Worm (Caenorhabditis elegans) whole organism, young adult: ENCODE results near the gene Y37E11AL.3.

Source experiments
- B0261.1 ChIP-seq: sonication (generic microtip); optimal IDR thresholded peaks from 2 replicates; lab custom pipeline; 2016; ENCODE audit warnings: mild to moderate bottlenecking, missing genetic modification characterization, moderate library complexity, missing compliant biosample characterization
- F37B4.10 ChIP-seq: fragments of 200-800 bp; sonication (Bioruptor generic); IDR thresholded peaks from 2 replicates; pipeline ENCODE4 v1.3.6; 2022; ENCODE audit warnings: missing genetic modification characterization, missing compliant biosample characterization
- F55B11.4 ChIP-seq: sonication (generic microtip); optimal IDR thresholded peaks from 2 replicates; lab custom pipeline; 2016; ENCODE audit warnings: missing compliant biosample characterization, missing genetic modification characterization, borderline replicate concordance; ENCODE audit not compliant: insufficient read depth
- K11D2.4 ChIP-seq: fragments of 200-800 bp; sonication (Bioruptor generic); IDR thresholded peaks from 2 replicates; pipeline ENCODE4 v1.3.6; 2022; ENCODE audit warnings: missing genetic modification reagents, missing genetic modification characterization, missing compliant biosample characterization
- Y95B8A.8 ChIP-seq: fragments of 200-800 bp; sonication (Bioruptor generic); IDR thresholded peaks from 2 replicates; pipeline ENCODE4 v1.3.6; 2022; ENCODE audit warnings: missing genetic modification reagents, missing genetic modification characterization, missing compliant biosample characterization
- atf-7 ChIP-seq: sonication (generic microtip); optimal IDR thresholded peaks from 2 replicates; lab custom pipeline; 2017; ENCODE audit warnings: mild to moderate bottlenecking, missing genetic modification characterization, missing compliant biosample characterization
- attf-5 ChIP-seq: fragments of 200-800 bp; sonication (Bioruptor generic); optimal IDR thresholded peaks from 2 replicates; lab custom pipeline; 2018; ENCODE audit warnings: mild to moderate bottlenecking, missing genetic modification characterization, missing compliant biosample characterization
- attf-6 ChIP-seq: fragments of 200-800 bp; sonication (Bioruptor generic); IDR thresholded peaks from 2 replicates; pipeline ENCODE4 v1.3.6; 2022; ENCODE audit warnings: missing genetic modification reagents, missing genetic modification characterization, missing compliant biosample characterization
- bed-1 ChIP-seq: fragments of 200-800 bp; sonication (Bioruptor generic); IDR thresholded peaks from 2 replicates; pipeline ENCODE4 v1.3.6; 2022; ENCODE audit warnings: missing genetic modification reagents, missing genetic modification characterization, missing compliant biosample characterization
- bed-2 ChIP-seq: fragments of 200-800 bp; sonication (Bioruptor generic); IDR thresholded peaks from 2 replicates; pipeline ENCODE4 v1.3.6; 2022; ENCODE audit warnings: missing genetic modification reagents, missing genetic modification characterization, missing compliant biosample characterization
- cebp-1 ChIP-seq, 2 experiments: fragments of 200-800 bp in 1 of 2; sonication (Bioruptor generic) in 1 of 2; sonication (generic microtip) in 1 of 2; IDR thresholded peaks in 1 of 2; optimal IDR thresholded peaks in 1 of 2; 2 replicates each; pipeline versions ENCODE4 v1.3.6 to Lab custom; 2017 to 2022; ENCODE audit warnings: missing compliant biosample characterization in 2 of 2, missing genetic modification characterization in 2 of 2, mild to moderate bottlenecking in 1 of 2, missing genetic modification reagents in 1 of 2, moderate library complexity in 1 of 2
- cebp-2 ChIP-seq: fragments of 200-800 bp; sonication (Bioruptor generic); IDR thresholded peaks from 2 replicates; pipeline ENCODE4 v1.3.6; 2022; ENCODE audit warnings: missing genetic modification characterization, missing compliant biosample characterization
- ceh-58 ChIP-seq: fragments of 200-800 bp; sonication (Bioruptor generic); IDR thresholded peaks from 2 replicates; pipeline ENCODE4 v1.3.6; 2022; ENCODE audit warnings: missing genetic modification characterization, missing compliant biosample characterization
- chd-7 ChIP-seq: sonication (generic microtip); optimal IDR thresholded peaks from 2 replicates; lab custom pipeline; 2016; ENCODE audit warnings: mild to moderate bottlenecking, missing genetic modification characterization, moderate library complexity, missing compliant biosample characterization
- dox-1 ChIP-seq: fragments of 200-800 bp; sonication (Bioruptor generic); IDR thresholded peaks from 2 replicates; pipeline ENCODE4 v1.3.6; 2022; ENCODE audit warnings: missing genetic modification reagents, missing genetic modification characterization, missing compliant biosample characterization
- dpl-1 ChIP-seq: fragments of 150-350 bp; optimal IDR thresholded peaks from 2 replicates; lab custom pipeline; 2014; ENCODE audit warnings: missing biosample characterization, missing genetic modification reagents, missing genetic modification characterization
- efl-1 ChIP-seq: fragments of 150-350 bp; optimal IDR thresholded peaks from 2 replicates; lab custom pipeline; 2014; ENCODE audit warnings: missing biosample characterization, missing genetic modification reagents, missing genetic modification characterization
- egl-18 ChIP-seq: fragments of 200-800 bp; sonication (Bioruptor generic); IDR thresholded peaks from 2 replicates; pipeline ENCODE4 v1.3.6; 2022; ENCODE audit warnings: missing genetic modification reagents, missing genetic modification characterization, missing compliant biosample characterization
- egl-44 ChIP-seq: fragments of 200-800 bp; sonication (Bioruptor generic); IDR thresholded peaks from 2 replicates; pipeline ENCODE4 v1.3.6; 2022; ENCODE audit warnings: missing genetic modification reagents, missing genetic modification characterization, missing compliant biosample characterization
- egrh-3 ChIP-seq: fragments of 200-800 bp; sonication (Bioruptor generic); IDR thresholded peaks from 2 replicates; pipeline ENCODE4 v1.3.6; 2022; ENCODE audit warnings: missing genetic modification reagents, missing genetic modification characterization, missing compliant biosample characterization
- ets-4 ChIP-seq: fragments of 200-800 bp; sonication (Bioruptor generic); optimal IDR thresholded peaks from 2 replicates; lab custom pipeline; 2018; ENCODE audit warnings: mild to moderate bottlenecking, missing genetic modification characterization, missing compliant biosample characterization
- hsf-1 ChIP-seq: fragments of 200-800 bp; sonication (Bioruptor generic); IDR thresholded peaks from 2 replicates; pipeline ENCODE4 v1.3.6; 2022; ENCODE audit warnings: missing genetic modification reagents, missing genetic modification characterization, missing compliant biosample characterization
- lag-1 ChIP-seq: fragments of 200-800 bp; sonication (Bioruptor generic); IDR thresholded peaks from 2 replicates; pipeline ENCODE4 v1.3.6; 2022; ENCODE audit warnings: missing genetic modification reagents, missing genetic modification characterization, missing compliant biosample characterization
- lin-35 ChIP-seq, 3 experiments: fragments of 150-350 bp in 2 of 3; sonication (generic microtip) in 1 of 3; optimal IDR thresholded peaks; 2 replicates each; lab custom pipeline; 2014 to 2018; ENCODE audit warnings: missing biosample characterization in 3 of 3, missing genetic modification characterization in 3 of 3, missing genetic modification reagents in 3 of 3
- lin-54 ChIP-seq: fragments of 200-800 bp; sonication (Bioruptor generic); optimal IDR thresholded peaks from 2 replicates; lab custom pipeline; 2018; ENCODE audit warnings: mild to moderate bottlenecking, missing genetic modification characterization, missing compliant biosample characterization
- lsl-1 ChIP-seq: fragments of 200-800 bp; sonication (Bioruptor generic); optimal IDR thresholded peaks from 2 replicates; lab custom pipeline; 2018; ENCODE audit warnings: mild to moderate bottlenecking, missing genetic modification characterization, moderate library complexity, missing compliant biosample characterization
- mcd-1 ChIP-seq: fragments of 200-800 bp; sonication (Bioruptor generic); IDR thresholded peaks from 2 replicates; pipeline ENCODE4 v1.3.6; 2022; ENCODE audit warnings: missing genetic modification reagents, missing genetic modification characterization, missing compliant biosample characterization
- mes-4 ChIP-seq: sonication (generic microtip); optimal IDR thresholded peaks from 2 replicates; lab custom pipeline; 2016; ENCODE audit warnings: missing genotype, missing genetic modification characterization, missing compliant biosample characterization
- nhr-27 ChIP-seq: fragments of 200-800 bp; sonication (Bioruptor generic); optimal IDR thresholded peaks from 2 replicates; lab custom pipeline; 2018; ENCODE audit warnings: mild to moderate bottlenecking, missing genetic modification characterization, moderate library complexity, missing compliant biosample characterization
- rcor-1 ChIP-seq: fragments of 200-800 bp; sonication (Bioruptor generic); IDR thresholded peaks from 2 replicates; pipeline ENCODE4 v1.3.6; 2022; ENCODE audit warnings: missing genetic modification reagents, missing genetic modification characterization, missing compliant biosample characterization
- snpc-1.3 ChIP-seq: sonication (generic microtip); optimal IDR thresholded peaks from 2 replicates; lab custom pipeline; 2017; ENCODE audit warnings: missing genetic modification characterization, mild to moderate bottlenecking, missing compliant biosample characterization, antibody characterized with exemption, moderate library complexity, missing genotype, missing genetic modification reagents; ENCODE audit not compliant: insufficient read depth
- snpc-3.4 ChIP-seq: sonication (generic microtip); optimal IDR thresholded peaks from 2 replicates; lab custom pipeline; 2017; ENCODE audit warnings: missing genetic modification characterization, mild to moderate bottlenecking, missing compliant biosample characterization, antibody characterized with exemption, moderate library complexity, missing genotype, missing genetic modification reagents
- snpc-4 ChIP-seq, 5 experiments: fragments of 150-350 bp in 1 of 5; sonication (generic microtip) in 4 of 5; optimal IDR thresholded peaks; 2 replicates each; lab custom pipeline; 2014 to 2018; ENCODE audit warnings: missing genetic modification characterization in 5 of 5, missing biosample characterization in 3 of 5, antibody characterized with exemption in 2 of 5, mild to moderate bottlenecking in 2 of 5, missing compliant biosample characterization in 2 of 5, missing genotype in 2 of 5, moderate library complexity in 2 of 5, missing genetic modification reagents in 1 of 5
- sptf-2 ChIP-seq: fragments of 200-800 bp; sonication (Bioruptor generic); optimal IDR thresholded peaks from 2 replicates; lab custom pipeline; 2018; ENCODE audit warnings: mild to moderate bottlenecking, missing genetic modification characterization, missing compliant biosample characterization
- tbp1 ChIP-seq: fragments of 200-800 bp; sonication (Bioruptor generic); optimal IDR thresholded peaks from 2 replicates; lab custom pipeline; 2018; ENCODE audit warnings: mild to moderate bottlenecking, missing genetic modification characterization, missing compliant biosample characterization
- unc-62 ChIP-seq: fragments of 150-350 bp; optimal IDR thresholded peaks from 2 replicates; lab custom pipeline; 2014; ENCODE audit warnings: missing biosample characterization, missing genetic modification reagents, missing genetic modification characterization
- zfh-2 ChIP-seq: fragments of 200-800 bp; sonication (Bioruptor generic); conservative IDR thresholded peaks from 2 replicates; pipeline ENCODE4 v1.3.6; 2022; ENCODE audit warnings: missing genetic modification reagents, missing genetic modification characterization, missing compliant biosample characterization
- ztf-26 ChIP-seq: sonication (generic microtip); optimal IDR thresholded peaks from 2 replicates; lab custom pipeline; 2017; ENCODE audit warnings: missing genetic modification characterization, missing compliant biosample characterization

The Y37E11AL.3 gene

ce11 chrIV:3694638-3695037 lies at the start of gene Y37E11AL.3, which contains the start of gene taf-6.2:
Gene Y37E11AL.3, plus strand, starts transcription at chrIV:3694935.
Gene taf-6.2, minus strand, starts transcription at chrIV:3694733.
- TF ChIP-seq attf-5 (GFP tag; lab: Kevin White, UChicago) (peak; percentile 1), lin-35 (GFP tag; optimal IDR thresholded peaks at IDR 0.05; lab: Kevin White, UChicago) (peak in 1 of 3 experiments; percentile 63), lin-54 (GFP tag; lab: Kevin White, UChicago) (peak; percentile 65), dpl-1 (peak; percentile 22), mcd-1 (GFP tag; lab: Robert Waterston, UW) (peak; percentile 95), efl-1 (GFP tag; lab: Kevin White, UChicago) (peak; percentile 20), F37B4.10 (GFP tag; lab: Robert Waterston, UW) (no peak), tbp1 (GFP tag; lab: Kevin White, UChicago) (peak; percentile 19), sptf-2 (GFP tag; lab: Kevin White, UChicago) (no peak), snpc-4 (GFP tag; optimal IDR thresholded peaks at IDR 0.05; lab: Kevin White, UChicago) (no peak), snpc-4 (tag; optimal IDR thresholded peaks at IDR 0.05; lab: Kevin White, UChicago) (peak in 1 of 4 experiments; percentile 37), lsl-1 (GFP tag; lab: Kevin White, UChicago) (peak; percentile 9), lag-1 (no peak), snpc-1.3 (tag; lab: Kevin White, UChicago) (no peak)

ce11 chrIV:3645487-3645886 lies 49.2 kb upstream of the Y37E11AL.3 start:
- TF ChIP-seq sptf-2 (GFP tag; lab: Kevin White, UChicago), result peak; percentile 48
- peak; percentile 24; the same call in 1 of the 2 replicates for TF ChIP-seq egrh-3 (GFP tag; lab: Robert Waterston, UW)
- TF ChIP-seq cebp-2 (GFP tag; lab: Robert Waterston, UW), result 0 out of 2 replicates have a peak, but pooled peaks have one; percentile 24
- TF ChIP-seq bed-1 (GFP tag; lab: Robert Waterston, UW), result no peak
- TF ChIP-seq mes-4, result no peak
- TF ChIP-seq B0261.1, result no peak
- TF ChIP-seq ceh-58 (GFP tag; lab: Robert Waterston, UW), result no peak
- TF ChIP-seq zfh-2 (GFP tag; lab: Robert Waterston, UW), result peak; percentile 89
- 0 out of 2 replicates have a peak, but pooled peaks have one; percentile 15 for TF ChIP-seq egl-44 (GFP tag; lab: Robert Waterston, UW)
- no peak for TF ChIP-seq attf-5 (GFP tag; lab: Kevin White, UChicago)
- TF ChIP-seq atf-7 (tag; lab: Kevin White, UChicago), result no peak
- TF ChIP-seq mcd-1 (GFP tag; lab: Robert Waterston, UW), result peak; percentile 22; the same call in 1 of the 2 replicates
- TF ChIP-seq snpc-3.4, result no peak
- TF ChIP-seq Y95B8A.8 (GFP tag; lab: Robert Waterston, UW), result no peak
- TF ChIP-seq F55B11.4, result no peak
- TF ChIP-seq snpc-4 (GFP tag; optimal IDR thresholded peaks at IDR 0.05; lab: Kevin White, UChicago), result no peak
- TF ChIP-seq snpc-4 (tag; optimal IDR thresholded peaks at IDR 0.05; lab: Kevin White, UChicago), result no peak
- TF ChIP-seq dox-1, result peak; percentile 59; the same call in 1 of the 2 replicates

ce11 chrIV:3646338-3647154 lies 48.2 kb upstream of the Y37E11AL.3 start:
- TF ChIP-seq attf-6 (GFP tag; lab: Robert Waterston, UW), result no peak
- peak; percentile 70 for TF ChIP-seq zfh-2 (GFP tag; lab: Robert Waterston, UW)
- TF ChIP-seq unc-62 (GFP tag; lab: Kevin White, UChicago), result no peak

- TF ChIP-seq cebp-1 (GFP tag; IDR thresholded peaks at IDR 0.05; lab: Robert Waterston, UW) (no peak), cebp-1 (tag; optimal IDR thresholded peaks at IDR 0.05; lab: Kevin White, UChicago) (peak; percentile 20), ets-4 (no peak), chd-7 (tag; lab: Kevin White, UChicago) (no peak), hsf-1 (GFP tag; lab: Robert Waterston, UW) (peak; percentile 31; the same call in 1 of the 2 replicates), nhr-27 (tag; lab: Kevin White, UChicago) (no peak), rcor-1 (GFP tag; lab: Robert Waterston, UW) (no peak), egl-18 (GFP tag; lab: Robert Waterston, UW) (no peak), bed-2 (GFP tag; lab: Robert Waterston, UW) (no peak), ztf-26 (tag; lab: Kevin White, UChicago) (peak; percentile 50), K11D2.4 (GFP tag; lab: Robert Waterston, UW) (peak; percentile 44; the same call in 1 of the 2 replicates)
Measured at ce11 chrIV:3647551-3647950, 47.2 kb upstream of the Y37E11AL.3 start.
